Worm (Caenorhabditis elegans): ENCODE measurements around the gene ttc-37.
A peak's percentile ranks its signal among the peaks of the same experiment; 100 is the strongest.

ttc-37 gene

ce11 chrV:5181612-5182011 lies 22.7 kb upstream of the ttc-37 start, which contains the start of gene C03A7.2:
C03A7.2 (plus strand) TSS chrV:5181912.
- TF ChIP-seq nhr-11 (tag; optimal IDR thresholded peaks at IDR 0.05) (no peak), pqm-1 (tag; optimal IDR thresholded peaks at IDR 0.05) (no peak), lin-39 (tag; optimal IDR thresholded peaks at IDR 0.05) (no peak), nhr-28 (tag; optimal IDR thresholded peaks at IDR 0.05) (no peak), nfya-1 (tag; optimal IDR thresholded peaks at IDR 0.05; ENCODE audit: insufficient read depth) (no peak), nhr-237 (tag; optimal IDR thresholded peaks at IDR 0.05) (no peak), zag-1 (tag; optimal IDR thresholded peaks at IDR 0.05) (no peak), aly-2 (tag; optimal IDR thresholded peaks at IDR 0.05) (no peak), mml-1 (tag; optimal IDR thresholded peaks at IDR 0.05) (no peak), unc-39 (tag; optimal IDR thresholded peaks at IDR 0.05) (no peak), R02D3.7 (tag; optimal IDR thresholded peaks at IDR 0.05) (no peak), tbx-2 (tag; optimal IDR thresholded peaks at IDR 0.05) (no peak), nhr-12 (tag; optimal IDR thresholded peaks at IDR 0.05) (no peak), eor-1 (tag; optimal IDR thresholded peaks at IDR 0.05) (no peak), ceh-9 (tag; optimal IDR thresholded peaks at IDR 0.05) (no peak), nhr-43 (tag; optimal IDR thresholded peaks at IDR 0.05; ENCODE audit: poor library complexity, severe bottlenecking) (no peak), ceh-16 (tag; optimal IDR thresholded peaks at IDR 0.05) (no peak), fkh-2 (tag; optimal IDR thresholded peaks at IDR 0.05) (no peak), ama-1 (optimal IDR thresholded peaks at IDR 0.05) (no peak), nhr-67 (tag; optimal IDR thresholded peaks at IDR 0.05) (no peak)

- TF ChIP-seq pha-4 (tag; optimal IDR thresholded peaks at IDR 0.05) (peak; percentile 42), jun-1 (tag; optimal IDR thresholded peaks at IDR 0.05) (peak; percentile 77), elt-2 (tag; optimal IDR thresholded peaks at IDR 0.05) (peak; percentile 92), ceh-82 (tag; optimal IDR thresholded peaks at IDR 0.05) (no peak), pqm-1 (tag; optimal IDR thresholded peaks at IDR 0.05) (peak; percentile 88)
These were observed 11.8 kb upstream of the ttc-37 start, which contains the start of gene C03A7.13 for ce11 chrV:5192501-5192900. C03A7.13 (minus strand) TSS chrV:5192543.

- TF ChIP-seq tbx-2 (tag; optimal IDR thresholded peaks at IDR 0.05) (no peak), elt-3 (tag; optimal IDR thresholded peaks at IDR 0.05) (no peak), lsy-12 (tag; optimal IDR thresholded peaks at IDR 0.05) (no peak), ceh-9 (tag; optimal IDR thresholded peaks at IDR 0.05) (no peak), skn-1 (tag; optimal IDR thresholded peaks at IDR 0.05) (no peak), nhr-12 (tag; optimal IDR thresholded peaks at IDR 0.05) (no peak), nhr-43 (tag; optimal IDR thresholded peaks at IDR 0.05; ENCODE audit: poor library complexity, severe bottlenecking) (no peak), nhr-67 (tag; optimal IDR thresholded peaks at IDR 0.05) (no peak), lin-39 (tag; optimal IDR thresholded peaks at IDR 0.05) (no peak), egl-27 (tag; optimal IDR thresholded peaks at IDR 0.05) (no peak), nhr-77 (tag; optimal IDR thresholded peaks at IDR 0.05) (no peak), nhr-23 (tag; optimal IDR thresholded peaks at IDR 0.05) (no peak), R02D3.7 (tag; optimal IDR thresholded peaks at IDR 0.05) (no peak)
These were observed 9.8 kb upstream of the ttc-37 start, which contains the start of gene abu-8 for ce11 chrV:5194508-5194907. abu-8 (minus strand) TSS chrV:5194608.

- TF ChIP-seq tbx-2 (tag; optimal IDR thresholded peaks at IDR 0.05): no peak
- TF ChIP-seq ceh-16 (tag; optimal IDR thresholded peaks at IDR 0.05): no peak
- no peak for TF ChIP-seq nhr-23 (tag; optimal IDR thresholded peaks at IDR 0.05)
- no peak for TF ChIP-seq egl-5 (tag; optimal IDR thresholded peaks at IDR 0.05)
- no peak for TF ChIP-seq nhr-76 (tag; optimal IDR thresholded peaks at IDR 0.05)
These were observed 6.0 kb upstream of the ttc-37 start, which contains the start of gene Y47A7.2 for ce11 chrV:5198240-5198639. Y47A7.2 (minus strand) TSS chrV:5198340.

ce11 chrV:5200188-5200587 lies 4.1 kb upstream of the ttc-37 start:
- no peak for TF ChIP-seq ztf-11 (tag; optimal IDR thresholded peaks at IDR 0.05)
- peak; percentile 68 for TF ChIP-seq fkh-10 (GFP tag; optimal IDR thresholded peaks at IDR 0.05)
- no peak for TF ChIP-seq zag-1 (tag; optimal IDR thresholded peaks at IDR 0.05)
